Worm (Caenorhabditis elegans) whole organism, early embryonic: ENCODE data around the gene ccdc-47.

ENCODE experiments used
- B0310.2 ChIP-seq: sonication (generic microtip); optimal IDR thresholded peaks from 2 replicates; lab custom pipeline; 2016; ENCODE audit warnings: mild to moderate bottlenecking, missing genetic modification characterization, missing compliant biosample characterization
- F13C5.2 ChIP-seq: sonication (generic microtip); optimal IDR thresholded peaks from 2 replicates; lab custom pipeline; 2017; ENCODE audit warnings: mild to moderate bottlenecking, missing genetic modification characterization, inconsistent platforms, missing compliant biosample characterization
- aly-1 ChIP-seq: sonication (generic microtip); optimal IDR thresholded peaks from 2 replicates; lab custom pipeline; 2016; ENCODE audit warnings: missing genetic modification characterization, missing compliant biosample characterization
- ama-1 ChIP-seq: fragments of 150-350 bp; optimal IDR thresholded peaks from 2 replicates; lab custom pipeline; 2014
- ceh-13 ChIP-seq: fragments of 200-800 bp; sonication (Bioruptor generic); optimal IDR thresholded peaks from 2 replicates; lab custom pipeline; 2018; ENCODE audit warnings: mild to moderate bottlenecking, missing genetic modification characterization, missing compliant biosample characterization
- ceh-36 ChIP-seq: sonication (generic microtip); optimal IDR thresholded peaks from 2 replicates; lab custom pipeline; 2016; ENCODE audit warnings: missing genetic modification characterization, inconsistent platforms, missing compliant biosample characterization
- ets-7 ChIP-seq: sonication (generic microtip); optimal IDR thresholded peaks from 2 replicates; lab custom pipeline; 2016; ENCODE audit warnings: missing genotype, missing genetic modification characterization, missing compliant biosample characterization
- flt-1 ChIP-seq: fragments of 200-800 bp; sonication (Bioruptor generic); IDR thresholded peaks from 2 replicates; pipeline ENCODE4 v1.3.6; 2022; ENCODE audit warnings: missing genetic modification characterization, missing compliant biosample characterization
- hmbx-1 ChIP-seq: sonication (generic microtip); optimal IDR thresholded peaks from 2 replicates; lab custom pipeline; 2016; ENCODE audit warnings: mild to moderate bottlenecking, missing genetic modification characterization, missing compliant biosample characterization
- hmg-4 ChIP-seq: fragments of 200-800 bp; sonication (Bioruptor generic); optimal IDR thresholded peaks from 2 replicates; lab custom pipeline; 2018; ENCODE audit warnings: mild to moderate bottlenecking, missing genetic modification characterization, missing compliant biosample characterization
- hnd-1 ChIP-seq: sonication (generic microtip); optimal IDR thresholded peaks from 2 replicates; lab custom pipeline; 2016; ENCODE audit warnings: missing genetic modification characterization, missing compliant biosample characterization
- pes-1 ChIP-seq: fragments of 200-800 bp; sonication (Bioruptor generic); IDR thresholded peaks from 2 replicates; pipeline ENCODE4 v1.3.6; 2022; ENCODE audit warnings: missing genetic modification reagents, missing genetic modification characterization, missing compliant biosample characterization
- scrt-1 ChIP-seq: fragments of 200-800 bp; sonication (Bioruptor generic); IDR thresholded peaks from 2 replicates; pipeline ENCODE4 v1.3.6; 2022; ENCODE audit warnings: missing genetic modification characterization, missing compliant biosample characterization
- sea-1 ChIP-seq: fragments of 200-800 bp; sonication (Bioruptor generic); conservative IDR thresholded peaks from 2 replicates; pipeline ENCODE4 v1.3.6; 2022; ENCODE audit warnings: missing genetic modification characterization, missing compliant biosample characterization
- tbx-11 ChIP-seq: fragments of 200-800 bp; sonication (Bioruptor generic); IDR thresholded peaks from 2 replicates; pipeline ENCODE4 v1.3.6; 2022; ENCODE audit warnings: missing genetic modification characterization, missing compliant biosample characterization
- tbx-37 ChIP-seq: fragments of 200-800 bp; sonication (Bioruptor generic); conservative IDR thresholded peaks from 2 replicates; pipeline ENCODE4 v1.3.6; 2022; ENCODE audit warnings: missing genetic modification reagents, missing genetic modification characterization, missing compliant biosample characterization
- tra-4 ChIP-seq: sonication (generic microtip); optimal IDR thresholded peaks from 2 replicates; lab custom pipeline; 2017; ENCODE audit warnings: missing genetic modification characterization, missing compliant biosample characterization

ccdc-47 gene

DNA sequence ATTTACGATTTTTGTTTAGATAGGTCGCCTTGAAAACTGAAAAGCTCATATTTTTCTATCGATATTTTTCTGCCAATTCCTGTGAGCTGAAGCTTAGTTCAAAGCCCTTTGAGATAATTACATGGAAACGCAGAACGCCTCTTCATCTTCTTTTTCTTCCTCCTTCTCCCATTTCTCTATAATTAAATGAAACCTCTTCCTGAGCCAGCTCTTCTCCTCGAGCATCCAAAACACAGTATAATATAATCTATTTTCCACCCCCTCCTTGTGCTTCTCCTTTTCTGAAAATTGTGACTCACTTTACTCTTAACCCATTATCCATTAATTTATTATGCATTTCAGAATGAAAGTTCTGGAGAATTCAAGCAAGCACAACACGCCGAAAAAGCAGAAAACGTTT lies 39.5 kb downstream of the ccdc-47 start, which contains the start of gene F37A8.5:
Gene F37A8.5, plus strand, starts transcription at position 332 of the 400 bp plus-strand sequence.
- TF ChIP-seq B0310.2 = no peak
- no peak for TF ChIP-seq tbx-11 (GFP tag; lab: Robert Waterston, UW)
- no peak for TF ChIP-seq hmbx-1 (tag; lab: Kevin White, UChicago)
- no peak for TF ChIP-seq flt-1 (GFP tag; lab: Robert Waterston, UW)
- no peak for TF ChIP-seq ets-7 (tag; lab: Kevin White, UChicago)
- no peak for TF ChIP-seq tra-4 (tag; lab: Kevin White, UChicago)
- no peak for TF ChIP-seq scrt-1 (GFP tag; lab: Robert Waterston, UW)
- TF ChIP-seq F13C5.2 (tag; lab: Kevin White, UChicago) = no peak
- TF ChIP-seq hmg-4 (GFP tag; lab: Kevin White, UChicago) = no peak
- no peak for TF ChIP-seq hnd-1 (tag; lab: Kevin White, UChicago)

DNA sequence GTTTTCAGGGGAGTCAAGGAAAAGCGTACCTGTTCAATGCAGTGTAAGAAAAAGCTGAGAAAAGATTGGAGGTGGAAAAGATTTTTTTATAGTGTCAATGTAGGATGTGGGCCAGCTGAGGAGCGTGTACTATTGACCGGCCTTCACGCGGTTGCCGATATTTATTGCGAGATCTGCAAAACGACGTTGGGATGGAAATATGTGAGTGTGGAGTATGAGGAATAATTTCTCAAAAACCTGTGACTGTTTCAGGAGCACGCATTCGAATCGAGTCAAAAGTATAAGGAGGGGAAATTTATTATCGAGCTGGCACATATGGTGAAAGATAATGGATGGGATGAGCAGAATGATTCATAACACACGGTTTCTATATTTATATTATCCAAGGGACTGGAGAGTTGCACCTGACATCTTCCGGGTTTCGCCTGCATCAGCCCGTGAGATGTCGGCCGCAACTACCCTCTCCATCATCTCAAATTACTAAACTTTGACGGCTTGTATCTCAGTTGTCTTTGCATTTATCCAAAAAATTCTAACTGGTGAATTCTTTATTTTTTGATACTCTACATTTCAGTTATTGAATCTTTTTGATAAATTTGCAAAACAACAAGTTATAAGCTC lies 40.5 kb downstream of the ccdc-47 start:
- TF ChIP-seq scrt-1 (GFP tag; lab: Robert Waterston, UW) = no peak

DNA sequence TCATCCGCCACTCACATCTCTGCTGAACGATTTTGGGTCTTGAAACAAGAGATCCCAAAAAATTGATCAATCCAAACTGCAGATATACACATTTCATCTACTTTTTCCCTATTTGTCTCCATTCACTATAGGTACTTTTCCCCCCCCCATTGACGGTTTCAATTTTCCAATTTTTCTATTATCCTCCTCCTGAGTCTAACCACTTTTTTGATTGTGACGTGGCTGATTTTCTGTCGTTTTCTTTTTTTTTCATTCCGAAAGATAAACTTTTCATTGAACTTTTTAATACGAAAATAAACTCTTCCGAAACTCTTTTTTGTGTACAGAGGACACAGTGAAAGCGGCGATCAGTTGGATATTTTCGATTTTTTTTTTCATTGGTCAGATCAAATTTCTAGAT lies 41.1 kb downstream of the ccdc-47 start:
- TF ChIP-seq scrt-1 (GFP tag; lab: Robert Waterston, UW) (no peak), ama-1 (lab: Kevin White, UChicago) (no peak), ceh-36 (tag; lab: Kevin White, UChicago) (no peak), flt-1 (GFP tag; lab: Robert Waterston, UW) (no peak), hmg-4 (GFP tag; lab: Kevin White, UChicago) (no peak), aly-1 (tag; lab: Kevin White, UChicago) (no peak), tbx-37 (no peak), tra-4 (tag; lab: Kevin White, UChicago) (no peak), ets-7 (tag; lab: Kevin White, UChicago) (no peak)

DNA sequence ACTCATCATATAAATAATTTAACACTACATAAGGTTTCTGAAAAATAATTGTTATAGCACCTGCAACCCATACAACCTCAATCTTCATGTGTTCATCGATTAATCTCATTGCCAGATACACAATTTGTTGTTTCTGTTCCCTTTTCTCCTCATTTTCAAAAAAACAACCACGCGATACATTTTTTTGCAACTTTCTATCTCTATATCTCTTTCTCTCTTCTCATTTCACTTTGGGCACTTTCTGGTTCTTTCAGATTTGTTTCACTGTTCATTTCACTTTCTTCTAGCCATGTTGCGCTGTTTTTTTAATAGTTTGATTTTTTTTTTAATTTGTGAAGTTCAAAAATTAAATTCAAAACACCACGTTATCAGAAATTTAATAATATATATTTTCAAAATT lies 42.4 kb downstream of the ccdc-47 start:
- TF ChIP-seq tbx-11 (GFP tag; lab: Robert Waterston, UW) (no peak), B0310.2 (no peak), hnd-1 (tag; lab: Kevin White, UChicago) (no peak), F13C5.2 (tag; lab: Kevin White, UChicago) (no peak), flt-1 (GFP tag; lab: Robert Waterston, UW) (no peak), ets-7 (tag; lab: Kevin White, UChicago) (no peak), hmbx-1 (tag; lab: Kevin White, UChicago) (no peak), ceh-36 (tag; lab: Kevin White, UChicago) (no peak), sea-1 (GFP tag; lab: Robert Waterston, UW) (no peak), ceh-13 (GFP tag; lab: Kevin White, UChicago) (no peak), aly-1 (tag; lab: Kevin White, UChicago) (no peak), pes-1 (GFP tag; lab: Robert Waterston, UW) (no peak), scrt-1 (GFP tag; lab: Robert Waterston, UW) (no peak), hmg-4 (GFP tag; lab: Kevin White, UChicago) (no peak), tra-4 (tag; lab: Kevin White, UChicago) (no peak)

DNA sequence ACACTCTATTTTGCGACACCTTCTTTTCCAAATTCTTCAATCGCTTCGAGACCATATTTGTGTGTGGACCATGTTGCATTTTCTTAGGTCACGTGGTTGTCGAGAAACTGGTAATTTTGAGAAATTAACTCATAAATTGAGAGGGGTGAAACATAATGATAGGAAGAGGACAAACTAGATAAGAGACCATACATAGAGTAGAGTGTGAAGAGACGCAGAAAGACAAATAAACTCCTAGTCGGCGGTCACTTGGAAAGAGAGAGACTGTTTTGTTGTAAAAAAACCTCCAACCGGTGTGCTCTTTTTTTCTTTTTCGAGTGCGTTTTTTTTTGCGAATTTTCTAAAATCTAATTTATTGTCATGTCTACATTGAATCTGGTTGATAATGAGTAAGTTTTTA lies 43.2 kb downstream of the ccdc-47 start, which contains the start of gene R10E9.3:
Gene R10E9.3, plus strand, starts transcription at position 235 of the 400 bp plus-strand sequence.
- TF ChIP-seq B0310.2 (no peak), tbx-11 (GFP tag; lab: Robert Waterston, UW) (no peak), ets-7 (tag; lab: Kevin White, UChicago) (no peak), flt-1 (GFP tag; lab: Robert Waterston, UW) (no peak), ceh-13 (GFP tag; lab: Kevin White, UChicago) (no peak), tbx-37 (no peak), F13C5.2 (tag; lab: Kevin White, UChicago) (no peak), hnd-1 (tag; lab: Kevin White, UChicago) (no peak), pes-1 (GFP tag; lab: Robert Waterston, UW) (no peak), ama-1 (lab: Kevin White, UChicago) (no peak), hmg-4 (GFP tag; lab: Kevin White, UChicago) (no peak), ceh-36 (tag; lab: Kevin White, UChicago) (no peak), sea-1 (GFP tag; lab: Robert Waterston, UW) (no peak), tra-4 (tag; lab: Kevin White, UChicago) (no peak), scrt-1 (GFP tag; lab: Robert Waterston, UW) (no peak), hmbx-1 (tag; lab: Kevin White, UChicago) (no peak), aly-1 (tag; lab: Kevin White, UChicago) (no peak)

DNA sequence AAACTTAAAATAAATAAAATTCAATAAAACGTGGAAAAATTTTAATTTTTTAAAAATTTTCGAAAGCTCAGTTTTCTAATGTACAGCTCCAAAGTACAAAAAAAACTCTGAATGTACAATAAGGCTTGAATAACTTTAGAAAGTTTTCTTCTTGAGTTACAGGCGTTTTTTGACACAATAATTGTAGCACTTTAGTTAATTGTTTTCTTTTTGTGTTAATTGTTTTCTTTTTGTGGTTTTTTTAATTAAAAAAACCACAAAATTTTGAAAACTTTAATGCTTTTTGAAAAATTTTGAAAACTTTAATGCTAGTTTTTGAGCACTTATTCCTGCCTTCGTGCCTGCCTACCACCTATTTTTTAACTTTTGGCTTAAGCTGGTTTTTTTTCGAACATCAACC lies 47.5 kb downstream of the ccdc-47 start, which contains the start of gene R10E9.2:
Gene R10E9.2, minus strand, starts transcription at position 101 of the 400 bp plus-strand sequence.
- TF ChIP-seq tbx-11 (GFP tag; lab: Robert Waterston, UW) = no peak
- TF ChIP-seq ama-1 (lab: Kevin White, UChicago) = no peak
- no peak for TF ChIP-seq flt-1 (GFP tag; lab: Robert Waterston, UW)
- no peak for TF ChIP-seq ceh-13 (GFP tag; lab: Kevin White, UChicago)
- no peak for TF ChIP-seq F13C5.2 (tag; lab: Kevin White, UChicago)
- TF ChIP-seq sea-1 (GFP tag; lab: Robert Waterston, UW) = no peak
- no peak for TF ChIP-seq hmbx-1 (tag; lab: Kevin White, UChicago)
- no peak for TF ChIP-seq ets-7 (tag; lab: Kevin White, UChicago)
- no peak for TF ChIP-seq pes-1 (GFP tag; lab: Robert Waterston, UW)
- TF ChIP-seq hmg-4 (GFP tag; lab: Kevin White, UChicago) = no peak

DNA sequence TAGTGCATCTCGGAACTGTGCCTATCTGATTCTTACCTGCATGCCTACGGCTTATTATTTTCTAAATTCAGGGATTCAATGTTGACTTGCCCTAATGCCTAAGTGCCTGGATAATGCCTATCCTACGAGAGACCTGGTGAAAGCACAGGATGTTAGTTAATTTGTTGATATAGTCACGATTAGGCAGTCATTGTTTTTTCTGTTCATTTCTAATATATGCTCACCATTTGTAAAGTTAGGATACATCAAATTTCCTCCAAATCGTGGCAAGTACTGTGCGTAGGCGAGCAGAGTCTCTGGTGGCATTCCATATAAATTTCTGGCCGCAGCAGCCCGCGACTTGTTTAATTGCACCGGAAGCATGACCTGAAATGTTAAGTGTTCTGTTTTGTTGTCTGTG lies 49.4 kb downstream of the ccdc-47 start:
- TF ChIP-seq ceh-36 (tag; lab: Kevin White, UChicago) (no peak), ama-1 (lab: Kevin White, UChicago) (no peak), B0310.2 (no peak), tbx-11 (GFP tag; lab: Robert Waterston, UW) (no peak), aly-1 (tag; lab: Kevin White, UChicago) (no peak), sea-1 (GFP tag; lab: Robert Waterston, UW) (no peak), pes-1 (GFP tag; lab: Robert Waterston, UW) (no peak), hmbx-1 (tag; lab: Kevin White, UChicago) (no peak), flt-1 (GFP tag; lab: Robert Waterston, UW) (no peak), ceh-13 (GFP tag; lab: Kevin White, UChicago) (no peak)
